Worm (Caenorhabditis elegans) whole organism, L4 larva: ENCODE measurements around the gene ZC374.2.

Source experiments
- F37D6.2 ChIP-seq: sonication (generic microtip); optimal IDR thresholded peaks from 2 replicates; lab custom pipeline; 2016; ENCODE audit warnings: mild to moderate bottlenecking, missing genetic modification characterization, missing compliant biosample characterization
- F44E2.7 ChIP-seq: fragments of 200-800 bp; sonication (Bioruptor generic); IDR thresholded peaks from 2 replicates; pipeline ENCODE4 v2.1.2; 2022; ENCODE audit warnings: missing genetic modification characterization, missing compliant biosample characterization
- T26A8.4 ChIP-seq: fragments of 200-800 bp; sonication (Bioruptor generic); IDR thresholded peaks from 2 replicates; pipeline ENCODE4 v1.3.6; 2022; ENCODE audit warnings: missing genetic modification characterization, missing compliant biosample characterization
- Y48G9A.11 ChIP-seq: fragments of 200-800 bp; sonication (Bioruptor generic); IDR thresholded peaks from 2 replicates; pipeline ENCODE4 v1.3.6; 2022; ENCODE audit warnings: missing genetic modification reagents, missing genetic modification characterization, missing compliant biosample characterization
- aha-1 ChIP-seq: fragments of 150-350 bp; peaks from one replicate; lab custom pipeline; 2014; ENCODE audit warnings: missing biosample characterization, missing genetic modification characterization
- aly-2 ChIP-seq: sonication (generic microtip); optimal IDR thresholded peaks from 2 replicates; lab custom pipeline; 2018; ENCODE audit warnings: missing biosample characterization, missing genetic modification characterization
- ama-1 ChIP-seq: fragments of 150-350 bp; optimal IDR thresholded peaks from 2 replicates; lab custom pipeline; 2014; ENCODE audit warnings: inconsistent platforms, mixed read lengths
- ceh-32 ChIP-seq: sonication (generic microtip); optimal IDR thresholded peaks from 2 replicates; lab custom pipeline; 2016; ENCODE audit warnings: mild to moderate bottlenecking, missing genetic modification characterization, missing compliant biosample characterization; ENCODE audit not compliant: poor library complexity
- ceh-82 ChIP-seq: sonication (generic microtip); optimal IDR thresholded peaks from 2 replicates; lab custom pipeline; 2017; ENCODE audit warnings: missing biosample characterization, missing genetic modification characterization
- daf-16 ChIP-seq, 3 experiments: sonication (generic microtip); optimal IDR thresholded peaks; 2 replicates each; lab custom pipeline; 2016 to 2017; ENCODE audit warnings: missing genetic modification characterization in 3 of 3, missing genetic modification reagents in 3 of 3, mild to moderate bottlenecking in 2 of 3, missing compliant biosample characterization in 2 of 3, missing biosample characterization in 1 of 3, moderate library complexity in 1 of 3
- dmd-6 ChIP-seq: fragments of 200-800 bp; sonication (Bioruptor generic); IDR thresholded peaks from 2 replicates; pipeline ENCODE4 v1.3.6; 2022; ENCODE audit warnings: missing genetic modification reagents, missing genetic modification characterization, missing compliant biosample characterization
- dmd-8 ChIP-seq: fragments of 200-800 bp; sonication (Bioruptor generic); IDR thresholded peaks from 2 replicates; pipeline ENCODE4 v1.3.6; 2022; ENCODE audit warnings: missing genetic modification characterization, missing compliant biosample characterization
- dpl-1 ChIP-seq: fragments of 150-350 bp; optimal IDR thresholded peaks from 2 replicates; lab custom pipeline; 2014; ENCODE audit warnings: missing biosample characterization, missing genetic modification reagents, missing genetic modification characterization
- dve-1 ChIP-seq: sonication (generic microtip); optimal IDR thresholded peaks from 2 replicates; lab custom pipeline; 2017; ENCODE audit warnings: antibody characterized with exemption, mild to moderate bottlenecking, missing genetic modification characterization, missing compliant biosample characterization; ENCODE audit not compliant: insufficient read depth
- egl-27 ChIP-seq: sonication (generic microtip); optimal IDR thresholded peaks from 3 replicates; lab custom pipeline; 2017; ENCODE audit warnings: missing biosample characterization, missing genetic modification reagents, missing genetic modification characterization
- fkh-10 ChIP-seq: fragments of 150-350 bp; optimal IDR thresholded peaks from 2 replicates; lab custom pipeline; 2014; ENCODE audit warnings: missing biosample characterization, missing genetic modification reagents, missing genetic modification characterization
- hif-1 ChIP-seq, 2 experiments: sonication (generic microtip); optimal IDR thresholded peaks; 2 replicates each; lab custom pipeline; 2016 to 2017; ENCODE audit warnings: missing compliant biosample characterization in 2 of 2, missing genetic modification characterization in 2 of 2, missing genetic modification reagents in 2 of 2, missing genotype in 2 of 2, mild to moderate bottlenecking in 1 of 2
- hlh-30 ChIP-seq: sonication (generic microtip); optimal IDR thresholded peaks from 2 replicates; lab custom pipeline; 2017; ENCODE audit warnings: antibody characterized with exemption, mild to moderate bottlenecking, missing genetic modification characterization, missing compliant biosample characterization; ENCODE audit not compliant: insufficient read depth
- jun-1 ChIP-seq: fragments of 150-350 bp; optimal IDR thresholded peaks from 2 replicates; lab custom pipeline; 2014; ENCODE audit warnings: missing biosample characterization, missing genetic modification reagents, missing genetic modification characterization
- lin-1 ChIP-seq: fragments of 200-800 bp; sonication (Bioruptor generic); IDR thresholded peaks from 2 replicates; pipeline ENCODE4 v1.3.6; 2022; ENCODE audit warnings: missing genetic modification reagents, missing genetic modification characterization, missing compliant biosample characterization
- lin-15B ChIP-seq: fragments of 150-350 bp; sonication (generic microtip); optimal IDR thresholded peaks from 3 replicates; lab custom pipeline; 2014; ENCODE audit warnings: missing biosample characterization, missing genetic modification characterization
- lin-38 ChIP-seq: fragments of 200-800 bp; sonication (Bioruptor generic); IDR thresholded peaks from 2 replicates; pipeline ENCODE4 v1.3.6; 2022; ENCODE audit warnings: missing genetic modification reagents, missing genetic modification characterization, missing compliant biosample characterization
- mdt-29 ChIP-seq: fragments of 200-800 bp; sonication (Bioruptor generic); IDR thresholded peaks from 2 replicates; pipeline ENCODE4 v1.3.6; 2022; ENCODE audit warnings: missing genetic modification reagents, missing genetic modification characterization, missing compliant biosample characterization
- mes-2 ChIP-seq: sonication (generic microtip); optimal IDR thresholded peaks from 2 replicates; lab custom pipeline; 2016; ENCODE audit warnings: missing genotype, mild to moderate bottlenecking, missing genetic modification characterization, missing compliant biosample characterization; ENCODE audit not compliant: poor library complexity, severe bottlenecking
- nhr-111 ChIP-seq: fragments of 200-800 bp; sonication (Bioruptor generic); optimal IDR thresholded peaks from 2 replicates; lab custom pipeline; 2018; ENCODE audit warnings: mild to moderate bottlenecking, missing genetic modification characterization, missing compliant biosample characterization
- nhr-28 ChIP-seq: fragments of 150-350 bp; optimal IDR thresholded peaks from 2 replicates; lab custom pipeline; 2014; ENCODE audit warnings: missing biosample characterization, missing genetic modification characterization
- nhr-41 ChIP-seq: fragments of 200-800 bp; sonication (Bioruptor generic); IDR thresholded peaks from 2 replicates; pipeline ENCODE4 v1.3.6; 2022; ENCODE audit warnings: missing genetic modification reagents, missing genetic modification characterization, missing compliant biosample characterization
- nhr-48 ChIP-seq: sonication (generic microtip); optimal IDR thresholded peaks from 2 replicates; lab custom pipeline; 2016; ENCODE audit warnings: mild to moderate bottlenecking, missing genetic modification characterization, missing compliant biosample characterization
- php-3 ChIP-seq: fragments of 200-800 bp; sonication (Bioruptor generic); IDR thresholded peaks from 2 replicates; pipeline ENCODE4 v1.3.6; 2022; ENCODE audit warnings: missing genetic modification reagents, missing genetic modification characterization, missing compliant biosample characterization
- pqm-1 ChIP-seq: sonication (generic microtip); optimal IDR thresholded peaks from 2 replicates; lab custom pipeline; 2017; ENCODE audit warnings: missing biosample characterization, missing genetic modification characterization
- sdz-12 ChIP-seq: fragments of 200-800 bp; sonication (Bioruptor generic); optimal IDR thresholded peaks from 2 replicates; lab custom pipeline; 2018; ENCODE audit warnings: mild to moderate bottlenecking, missing genetic modification characterization, missing compliant biosample characterization
- snpc-4 ChIP-seq: fragments of 150-350 bp; optimal IDR thresholded peaks from 2 replicates; lab custom pipeline; 2014; ENCODE audit warnings: missing biosample characterization, missing genetic modification characterization
- tra-1 ChIP-seq: fragments of 200-800 bp; sonication (Bioruptor generic); IDR thresholded peaks from 2 replicates; pipeline ENCODE4 v1.3.6; 2022; ENCODE audit warnings: missing genetic modification reagents, missing genetic modification characterization, missing compliant biosample characterization
- unc-39 ChIP-seq: sonication (generic microtip); optimal IDR thresholded peaks from 2 replicates; lab custom pipeline; 2017; ENCODE audit warnings: missing biosample characterization, missing genetic modification characterization
- unc-62 ChIP-seq, 3 experiments: fragments of 150-350 bp in 1 of 3; sonication (generic microtip); optimal IDR thresholded peaks in 2 of 3; peaks in 1 of 3; 1 replicate in 1 of 3; 2 replicates in 2 of 3; lab custom pipeline; 2014 to 2017; ENCODE audit warnings: missing biosample characterization in 3 of 3, missing genetic modification characterization in 3 of 3, missing genetic modification reagents in 3 of 3, missing genotype in 1 of 3
- zfp-2 ChIP-seq: sonication (generic microtip); optimal IDR thresholded peaks from 2 replicates; lab custom pipeline; 2016; ENCODE audit warnings: mild to moderate bottlenecking, missing genetic modification characterization, missing compliant biosample characterization
- zfp-3 ChIP-seq: fragments of 200-800 bp; sonication (Bioruptor generic); conservative IDR thresholded peaks from 2 replicates; pipeline ENCODE4 v1.3.6; 2022; ENCODE audit warnings: missing genetic modification reagents, missing genetic modification characterization, missing compliant biosample characterization
- zip-11 ChIP-seq: fragments of 200-800 bp; sonication (Bioruptor generic); IDR thresholded peaks from 2 replicates; pipeline ENCODE4 v1.3.6; 2022; ENCODE audit warnings: missing genetic modification characterization, missing compliant biosample characterization
- zip-2 ChIP-seq: fragments of 150-350 bp; optimal IDR thresholded peaks from 2 replicates; lab custom pipeline; 2014; ENCODE audit warnings: missing biosample characterization, missing genetic modification characterization
- ztf-7 ChIP-seq: fragments of 150-350 bp; optimal IDR thresholded peaks from 2 replicates; lab custom pipeline; 2014; ENCODE audit warnings: missing biosample characterization, missing genetic modification characterization

Gene ZC374.2

DNA sequence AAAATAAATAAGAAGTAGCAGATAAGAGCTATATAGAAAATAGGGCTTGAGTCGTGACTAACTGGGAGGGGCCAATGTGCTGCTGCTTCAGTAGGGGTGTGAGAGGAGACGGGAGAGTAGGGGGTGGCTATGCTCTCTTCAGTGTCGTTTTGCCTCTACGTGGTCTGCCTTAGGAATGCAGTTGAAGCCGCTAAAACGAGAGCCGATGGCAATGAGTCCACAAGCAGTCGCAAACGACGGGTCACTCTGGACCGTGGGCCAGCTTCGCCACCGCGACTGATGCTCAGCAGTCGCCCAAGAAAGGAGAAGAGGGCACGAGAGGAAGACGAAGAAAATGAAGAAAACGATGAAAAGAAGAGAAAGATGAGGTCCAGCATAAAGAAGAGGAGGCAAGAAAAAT lies 48.0 kb downstream of the ZC374.2 start, which contains the start of gene grk-1 (continued):
- TF ChIP-seq nhr-48 (tag; lab: Kevin White, UChicago) (no peak), lin-1 (GFP tag; lab: Robert Waterston, UW) (no peak)

DNA sequence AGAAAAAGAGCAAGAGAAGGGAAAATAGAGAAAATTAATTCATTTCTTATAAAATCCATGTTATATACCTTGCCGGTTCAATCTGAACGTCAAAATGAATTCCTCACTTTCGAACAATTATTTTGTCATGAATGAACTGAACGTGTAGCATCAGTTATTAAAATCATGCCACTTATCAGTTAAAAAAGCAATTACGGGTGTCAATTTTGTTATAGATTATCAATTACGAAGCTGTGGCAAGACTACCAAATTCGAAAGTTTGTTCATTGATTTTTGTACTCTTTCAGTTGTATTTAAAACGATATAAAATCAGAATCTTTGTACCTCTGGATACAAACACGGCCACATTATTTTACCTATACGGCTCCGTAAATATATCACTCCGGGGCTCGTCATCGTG lies 49.9 kb downstream of the ZC374.2 start:
- TF ChIP-seq sdz-12 (GFP tag; lab: Kevin White, UChicago) (no peak), nhr-41 (0 out of 2 replicates have a peak, but pooled peaks have one; percentile 12), nhr-28 (tag; lab: Kevin White, UChicago) (peak; percentile 60), dve-1 (peak; percentile 45), dmd-6 (GFP tag; lab: Robert Waterston, UW) (peak; percentile 36; the same call in 1 of the 2 replicates), pqm-1 (tag; lab: Kevin White, UChicago) (peak; percentile 60), mes-2 (tag; lab: Kevin White, UChicago) (no peak)

DNA sequence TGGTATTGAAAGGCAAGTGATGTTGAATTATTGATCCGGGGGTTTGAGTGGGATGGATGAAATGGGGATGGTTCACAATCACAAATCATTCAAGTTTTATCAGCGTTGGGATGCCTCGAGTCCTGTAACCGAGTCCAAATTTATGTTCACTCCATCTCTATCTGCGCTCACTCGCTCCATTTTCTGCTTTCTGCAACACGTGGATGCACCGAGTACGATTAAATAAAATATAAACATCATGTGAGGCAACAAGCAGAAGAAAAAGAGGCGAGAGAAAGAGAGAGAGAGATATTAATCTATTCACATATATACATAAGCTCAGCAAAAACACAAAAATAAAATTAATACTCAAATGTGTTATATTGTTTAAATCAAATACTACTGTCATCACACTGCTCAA lies 54.1 kb downstream of the ZC374.2 start:
- TF ChIP-seq ceh-32 (no peak), ama-1 (lab: Kevin White, UChicago) (no peak), hlh-30 (tag; lab: Kevin White, UChicago) (peak; percentile 41), dve-1 (peak; percentile 36), zip-11 (GFP tag; lab: Robert Waterston, UW) (no peak), unc-39 (tag; lab: Kevin White, UChicago) (no peak)

DNA sequence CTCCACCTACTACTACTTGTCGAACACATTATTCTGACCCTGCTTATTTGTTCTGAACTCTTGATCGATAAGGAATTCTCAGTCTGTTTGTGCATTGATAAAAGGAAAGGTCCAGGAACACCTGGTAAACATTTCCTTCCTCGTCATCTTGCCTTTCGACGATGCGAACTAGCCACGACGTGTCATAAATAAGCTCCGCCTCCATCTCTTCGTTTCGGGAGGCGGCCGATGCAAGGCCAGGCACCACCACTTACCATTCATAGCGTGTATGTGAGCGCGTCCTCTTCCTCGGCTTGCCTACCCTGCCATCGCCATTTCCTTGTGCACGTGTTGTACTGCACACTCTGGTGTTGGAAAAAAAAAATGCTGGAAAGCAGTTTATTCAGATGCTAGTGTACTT lies 58.3 kb downstream of the ZC374.2 start:
- TF ChIP-seq dmd-8 (GFP tag; lab: Robert Waterston, UW) (no peak), aha-1 (tag; lab: Kevin White, UChicago) (no peak), snpc-4 (peak; percentile 21), daf-16 (GFP tag; optimal IDR thresholded peaks at IDR 0.05; lab: Kevin White, UChicago) (no peak), daf-16 (tag; optimal IDR thresholded peaks at IDR 0.05; lab: Kevin White, UChicago) (peak; percentile 78), dve-1 (peak; percentile 8)

DNA sequence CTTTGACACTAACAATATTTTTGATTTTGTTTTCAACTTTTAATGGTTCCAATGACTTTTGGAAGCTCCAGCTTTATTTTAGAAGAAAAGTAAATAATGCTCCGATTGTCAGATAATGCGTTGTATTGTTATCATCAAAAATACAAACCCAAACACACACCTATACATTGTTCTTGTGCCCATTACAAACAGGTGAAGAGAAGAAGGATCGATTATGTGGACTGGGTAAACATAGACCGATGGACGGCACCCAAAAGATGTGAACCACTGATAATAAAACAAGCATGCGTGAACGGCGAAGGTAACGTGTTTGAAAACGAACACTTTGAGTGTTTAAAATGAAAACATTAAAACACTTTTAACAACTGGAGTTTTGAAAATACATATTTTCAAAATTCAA lies 60.1 kb downstream of the ZC374.2 start:
- TF ChIP-seq unc-62 (GFP tag; optimal IDR thresholded peaks at IDR 0.05 in 1 of 2; lab: Kevin White, UChicago) = peak in 1 of 2 experiments; percentile 89
- TF ChIP-seq unc-62 (tag; optimal IDR thresholded peaks at IDR 0.05; lab: Kevin White, UChicago) = no peak
- TF ChIP-seq sdz-12 (GFP tag; lab: Kevin White, UChicago) = no peak
- TF ChIP-seq daf-16 (GFP tag; optimal IDR thresholded peaks at IDR 0.05; lab: Kevin White, UChicago) = no peak
- peak; percentile 11 for TF ChIP-seq daf-16 (tag; optimal IDR thresholded peaks at IDR 0.05; lab: Kevin White, UChicago)

DNA sequence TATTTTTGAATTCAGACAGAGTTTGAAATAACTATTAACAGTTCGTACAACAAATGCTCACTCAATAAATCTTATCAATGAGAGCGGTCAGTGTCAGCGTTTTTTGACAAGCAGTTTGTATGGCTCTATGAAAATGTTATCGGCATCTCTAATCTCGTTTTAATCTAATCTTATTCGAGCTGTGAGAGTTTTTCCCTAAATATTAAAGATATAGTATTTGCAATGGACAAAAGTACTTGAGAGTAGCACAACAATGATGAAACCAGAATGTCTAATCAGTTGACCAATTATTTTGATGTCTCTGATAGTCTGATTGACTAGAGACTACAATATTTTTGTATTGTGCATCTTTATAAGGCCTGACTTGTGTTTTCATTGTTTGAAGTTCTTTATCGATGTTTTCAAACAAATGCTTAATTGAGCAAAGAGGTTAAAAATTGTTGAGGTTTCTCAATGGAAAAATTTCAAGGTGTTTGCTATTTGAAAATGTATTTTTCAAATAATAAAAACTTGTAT lies 62.3 kb downstream of the ZC374.2 start, which contains the start of gene F19C6.5:
F19C6.5 (minus strand) TSS at position 51 of the 516 bp plus-strand sequence.
- TF ChIP-seq nhr-28 (tag; lab: Kevin White, UChicago) (peak; percentile 95), pqm-1 (tag; lab: Kevin White, UChicago) (peak; percentile 18), lin-38 (GFP tag; lab: Robert Waterston, UW) (no peak), ceh-82 (tag; lab: Kevin White, UChicago) (no peak), dpl-1 (GFP tag; lab: Kevin White, UChicago) (no peak), lin-15B (no peak), zip-2 (no peak), T26A8.4 (no peak), F44E2.7 (GFP tag; lab: Robert Waterston, UW) (no peak), fkh-10 (GFP tag; lab: Kevin White, UChicago) (no peak), aha-1 (tag; lab: Kevin White, UChicago) (no peak), hif-1 (tag; optimal IDR thresholded peaks at IDR 0.05; lab: Kevin White, UChicago) (no peak), php-3 (GFP tag; lab: Robert Waterston, UW) (no peak), F37D6.2 (tag; lab: Kevin White, UChicago) (no peak), mdt-29 (GFP tag; lab: Robert Waterston, UW) (no peak), tra-1 (GFP tag; lab: Robert Waterston, UW) (no peak), daf-16 (GFP tag; optimal IDR thresholded peaks at IDR 0.05; lab: Kevin White, UChicago) (no peak), daf-16 (tag; optimal IDR thresholded peaks at IDR 0.05; lab: Kevin White, UChicago) (peak; percentile 92), zfp-2 (no peak), nhr-111 (GFP tag; lab: Kevin White, UChicago) (no peak), Y48G9A.11 (no peak), aly-2 (tag; lab: Kevin White, UChicago) (no peak), dve-1 (peak; percentile 22), zfp-3 (GFP tag; lab: Robert Waterston, UW) (no peak), jun-1 (tag; lab: Kevin White, UChicago) (no peak), egl-27 (tag; lab: Kevin White, UChicago) (no peak), ztf-7 (tag; lab: Kevin White, UChicago) (no peak)
